Fruit fly (Drosophila melanogaster): ENCODE results near the gene CG11779.
A peak's percentile ranks its signal among the peaks of the same experiment; 100 is the strongest.

Gene CG11779

dm6 chr3R:19157997-19158396 lies 1.7 kb downstream of the CG11779 start (continued):
- TF ChIP-seq hkb (optimal IDR thresholded peaks at IDR 0.05) (no peak), hkb (GFP tag; IDR thresholded peaks at IDR 0.05) (peak; percentile 19; the same call in 1 of the 2 replicates), insv (GFP tag; optimal IDR thresholded peaks at IDR 0.05) (no peak), CG10431 (GFP tag; optimal IDR thresholded peaks at IDR 0.05) (no peak), kay (GFP tag; optimal IDR thresholded peaks at IDR 0.05) (no peak), bsh (GFP tag; optimal IDR thresholded peaks at IDR 0.05) (peak in 1 of 2 experiments; percentile 13), Pdp1 (GFP tag; optimal IDR thresholded peaks at IDR 0.05) (no peak), row (GFP tag; IDR thresholded peaks at IDR 0.05) (peak; percentile 70), CG11723 (GFP tag; optimal IDR thresholded peaks at IDR 0.05) (no peak), CG2712 (tag; optimal IDR thresholded peaks at IDR 0.05) (no peak), CG12299 (tag; optimal IDR thresholded peaks at IDR 0.05) (no peak), CG6175 (GFP tag; IDR thresholded peaks at IDR 0.05) (no peak), HLH3B (GFP tag; IDR thresholded peaks at IDR 0.05) (0 out of 2 replicates have a peak, but pooled peaks have one; percentile 22), CG14014 (GFP tag; IDR thresholded peaks at IDR 0.05) (no peak), CG14667 (GFP tag; IDR thresholded peaks at IDR 0.05) (peak; percentile 32; the same call in 1 of the 2 replicates), seq (GFP tag; IDR thresholded peaks at IDR 0.05) (no peak), Poxn (GFP tag; IDR thresholded peaks at IDR 0.05) (no peak), ro (GFP tag; IDR thresholded peaks at IDR 0.05) (no peak), CG9817 (tag; optimal IDR thresholded peaks at IDR 0.05) (no peak), Usf (GFP tag; optimal IDR thresholded peaks at IDR 0.05) (no peak), CG4617 (GFP tag; optimal IDR thresholded peaks at IDR 0.05; ENCODE audit: borderline replicate concordance) (no peak), slbo (GFP tag; IDR thresholded peaks at IDR 0.05) (peak; percentile 55; the same call in 1 of the 2 replicates), exex (tag; optimal IDR thresholded peaks at IDR 0.05) (no peak), CG4360 (GFP tag; IDR thresholded peaks at IDR 0.05) (no peak), pnt (GFP tag; optimal IDR thresholded peaks at IDR 0.05) (no peak), Hr78 (GFP tag; optimal IDR thresholded peaks at IDR 0.05) (no peak), E2f1 (GFP tag; IDR thresholded peaks at IDR 0.05) (no peak), CG14965 (GFP tag; optimal IDR thresholded peaks at IDR 0.05; ENCODE audit: borderline replicate concordance) (no peak), CG6272 (GFP tag; IDR thresholded peaks at IDR 0.05) (no peak), caup (GFP tag; optimal IDR thresholded peaks at IDR 0.05; ENCODE audit: severe bottlenecking) (no peak), salm (tag; optimal IDR thresholded peaks at IDR 0.05) (no peak), NC2β (GFP tag; optimal IDR thresholded peaks at IDR 0.05) (no peak), tx (GFP tag; optimal IDR thresholded peaks at IDR 0.05) (no peak), MBD-R2 (GFP tag; IDR thresholded peaks at IDR 0.05) (no peak), Nf-YB (GFP tag; optimal IDR thresholded peaks at IDR 0.05) (no peak), CG12391 (tag; optimal IDR thresholded peaks at IDR 0.05) (no peak), pho (GFP tag; optimal IDR thresholded peaks at IDR 0.05) (no peak), Dip2 (GFP tag; IDR thresholded peaks at IDR 0.05) (no peak)

DNA sequence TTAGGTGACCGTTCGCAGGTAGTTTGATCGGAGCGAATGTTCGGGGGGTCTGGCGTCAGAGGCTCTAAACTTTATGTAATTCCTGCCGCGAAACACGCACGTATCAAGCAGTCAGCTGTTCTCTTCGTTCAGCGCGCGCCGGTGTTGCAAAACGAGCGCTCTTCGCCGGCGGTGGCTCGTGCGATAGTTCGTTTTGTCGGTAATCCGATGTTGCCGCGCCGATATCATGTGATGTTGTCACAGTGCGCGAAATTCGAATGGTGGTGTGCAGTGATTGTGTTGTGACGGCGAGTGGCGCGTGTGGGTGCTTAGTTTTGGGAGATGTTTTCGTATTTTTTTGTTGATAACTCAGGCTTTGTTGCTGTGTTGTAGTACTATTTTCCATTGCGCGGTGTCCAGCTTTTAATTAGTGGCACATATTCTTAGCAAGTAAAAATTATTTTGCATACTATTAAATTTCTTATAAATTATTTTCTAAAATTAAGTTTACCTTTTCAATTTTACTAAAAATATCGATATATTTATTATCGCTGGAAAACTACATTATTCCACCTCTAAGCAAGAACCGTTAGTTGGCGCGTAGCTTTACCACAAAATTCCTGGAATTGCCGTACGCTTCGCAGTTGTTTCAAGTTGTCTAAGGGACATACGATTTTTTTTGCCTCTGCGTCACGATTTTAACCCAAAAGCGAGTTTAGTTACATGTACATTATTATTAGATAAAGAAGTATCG lies 2.8 kb downstream of the CG11779 start, which contains the start of gene nanos:
nanos (plus strand) TSS at position 569 of the 733 bp plus-strand sequence.
- TF ChIP-seq ken (GFP tag; IDR thresholded peaks at IDR 0.05): peak; percentile 73; the same call in 2 of the 3 replicates
- peak; percentile 95 for TF ChIP-seq mld (GFP tag; IDR thresholded peaks at IDR 0.05; ENCODE audit: partially characterized antibody)
- TF ChIP-seq CG16863 (GFP tag; optimal IDR thresholded peaks at IDR 0.05): peak; percentile 28
- TF ChIP-seq sqz (GFP tag; optimal IDR thresholded peaks at IDR 0.05): no peak
- TF ChIP-seq Sox100B (GFP tag; optimal IDR thresholded peaks at IDR 0.05): peak; percentile 20
- peak; percentile 56 for TF ChIP-seq CG8944 (GFP tag; optimal IDR thresholded peaks at IDR 0.05)
- peak; percentile 56 for TF ChIP-seq Nf-YC (tag; optimal IDR thresholded peaks at IDR 0.05)
- TF ChIP-seq CG1647 (GFP tag; optimal IDR thresholded peaks at IDR 0.05): peak; percentile 60
- TF ChIP-seq Optix (GFP tag; IDR thresholded peaks at IDR 0.05): peak; percentile 61; the same call in 2 of the 3 replicates
- TF ChIP-seq CG15269 (tag; optimal IDR thresholded peaks at IDR 0.05): peak; percentile 24
- TF ChIP-seq CG12942 (GFP tag; optimal IDR thresholded peaks at IDR 0.05): peak; percentile 58
- TF ChIP-seq CG10565 (GFP tag; optimal IDR thresholded peaks at IDR 0.05): no peak
- peak; percentile 89 for TF ChIP-seq CG11456 (GFP tag; IDR thresholded peaks at IDR 0.05)
- TF ChIP-seq CG17568 (GFP tag; optimal IDR thresholded peaks at IDR 0.05): no peak
- peak; percentile 55 for TF ChIP-seq tx (GFP tag; optimal IDR thresholded peaks at IDR 0.05)

All from whole organism, embryonic.